Fruit fly (Drosophila melanogaster) ovary, adult (tissue): ENCODE measurements around the gene mRpL16.

Source experiments
- CG17801 ChIP-seq: fragments of 200-800 bp; optimal IDR thresholded peaks from 2 replicates; lab custom pipeline; 2019; ENCODE audit warnings: missing biosample characterization, mild to moderate bottlenecking, missing genetic modification characterization, moderate library complexity; ENCODE audit not compliant: partially characterized antibody

mRpL16 gene

DNA sequence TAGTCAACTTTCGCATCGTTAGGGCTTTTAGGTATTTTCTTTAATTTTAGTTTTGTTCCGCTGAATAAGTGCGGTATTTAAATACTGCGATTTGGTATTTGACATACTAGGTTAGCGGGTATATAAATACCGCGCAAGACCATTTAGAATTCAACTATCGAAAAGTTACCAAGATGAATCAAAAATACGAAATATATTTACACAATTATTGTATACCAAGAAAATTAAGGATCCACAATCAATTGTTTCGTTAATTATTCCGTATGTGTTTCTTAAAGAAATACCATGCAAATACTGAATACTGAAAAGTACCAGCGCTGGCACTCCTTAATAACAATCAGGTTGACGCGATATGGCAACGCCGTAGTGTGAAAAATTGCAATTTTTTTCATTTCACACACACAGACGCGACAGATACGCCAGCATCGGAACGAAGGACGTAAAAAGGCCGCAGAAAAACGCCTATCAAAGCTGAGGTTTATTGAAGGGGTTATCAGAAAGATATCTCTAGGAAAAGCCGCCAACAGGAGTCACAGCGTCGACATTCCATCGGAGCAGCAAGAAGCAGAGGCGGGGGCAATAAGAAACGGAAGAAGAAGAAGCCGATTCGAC, 16.4 kb upstream of the mRpL16 start, which contains the start of the genes Pgam5 and Vps26:
Gene Pgam5, minus strand, starts transcription at position 51 of the 612 bp plus-strand sequence.
Gene Vps26, plus strand, starts transcription at position 339 of the 612 bp plus-strand sequence.
- TF ChIP-seq CG17801 (GFP tag; lab: Kevin White, UChicago), result no peak

DNA sequence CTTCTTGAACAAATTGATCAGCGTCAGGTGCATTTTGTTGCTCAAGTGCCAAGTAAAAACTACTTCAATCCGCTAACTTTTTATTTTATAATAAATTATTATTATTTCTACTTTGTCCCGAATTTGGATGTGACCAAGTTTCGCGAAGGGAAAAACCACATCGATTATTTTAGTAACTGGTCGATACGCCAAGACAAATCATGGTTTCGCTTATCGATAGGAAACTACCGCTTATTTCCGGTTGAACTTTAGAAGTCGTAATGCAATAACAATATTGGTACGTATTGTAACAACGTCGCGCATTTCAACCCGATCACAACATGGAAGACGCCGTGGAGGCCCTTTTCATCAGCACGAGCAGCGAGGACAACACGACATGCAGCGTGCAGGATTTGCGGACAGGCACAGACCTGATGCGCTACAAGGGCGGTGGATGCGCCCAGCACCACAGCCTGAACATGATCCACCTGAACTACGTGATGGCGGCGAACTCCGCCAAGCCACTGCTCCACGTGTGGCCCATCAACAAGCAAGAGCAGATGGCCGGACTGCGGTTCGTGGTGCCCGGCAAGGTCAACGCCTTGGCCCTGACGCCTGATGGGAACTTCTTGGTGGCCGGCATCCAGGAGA, 12.8 kb upstream of the mRpL16 start, which contains the start of the genes CG14817 and CG14805:
Gene CG14817, minus strand, starts transcription at position 164 of the 630 bp plus-strand sequence.
Gene CG14805, plus strand, starts transcription at position 211 of the 630 bp plus-strand sequence.
- peak; percentile 93 for TF ChIP-seq CG17801 (GFP tag; lab: Kevin White, UChicago)

DNA sequence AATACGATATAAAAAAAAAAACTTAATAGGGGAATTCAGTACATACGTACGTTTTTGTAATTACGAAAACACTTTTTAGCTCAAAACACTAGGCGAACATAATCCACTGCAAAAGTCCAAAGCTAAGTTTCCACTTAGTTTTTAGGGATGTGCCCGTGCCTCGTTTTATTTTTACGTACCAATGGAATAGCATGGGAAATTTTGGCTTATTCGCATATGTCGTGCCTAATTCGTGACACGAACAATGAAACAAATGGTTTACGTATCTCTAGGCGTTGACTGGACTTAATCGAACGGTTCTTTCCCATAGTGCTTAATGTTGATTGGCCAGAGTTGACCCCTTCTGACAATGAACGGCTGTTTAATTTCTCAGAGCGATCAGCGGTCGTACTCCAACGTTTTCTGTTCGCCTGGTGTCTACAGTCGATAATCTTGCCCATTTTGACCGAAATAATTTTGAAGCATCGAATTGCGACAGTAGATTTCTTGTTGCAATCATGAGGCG, 10.4 kb upstream of the mRpL16 start, which contains the start of gene CG14818:
Gene CG14818, minus strand, starts transcription at position 169 of the 505 bp plus-strand sequence.
- peak; percentile 61 for TF ChIP-seq CG17801 (GFP tag; lab: Kevin White, UChicago)

DNA sequence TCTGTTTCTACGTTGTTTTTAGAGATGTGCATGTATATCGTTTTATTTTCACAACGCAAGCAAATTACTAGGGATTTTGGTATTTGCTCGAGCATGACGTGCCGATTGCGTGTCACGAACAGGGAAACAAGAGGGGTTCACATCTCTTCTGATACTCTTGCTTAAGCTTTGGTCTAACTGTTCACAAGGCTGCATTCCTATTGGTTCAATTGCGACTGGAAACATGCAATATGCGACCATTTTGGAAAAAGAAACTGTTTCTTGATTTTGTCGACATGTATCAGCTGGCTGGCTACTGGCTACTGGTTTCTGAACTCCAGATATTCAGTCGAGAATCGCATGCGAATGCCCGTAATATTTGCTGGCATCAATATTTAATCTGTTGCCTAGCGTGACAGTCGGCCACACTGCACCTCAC, 9.9 kb upstream of the mRpL16 start, which contains the start of gene Coa8:
Gene Coa8, plus strand, starts transcription at position 144 of the 418 bp plus-strand sequence.
- TF ChIP-seq CG17801 (GFP tag; lab: Kevin White, UChicago), result peak; percentile 57

DNA sequence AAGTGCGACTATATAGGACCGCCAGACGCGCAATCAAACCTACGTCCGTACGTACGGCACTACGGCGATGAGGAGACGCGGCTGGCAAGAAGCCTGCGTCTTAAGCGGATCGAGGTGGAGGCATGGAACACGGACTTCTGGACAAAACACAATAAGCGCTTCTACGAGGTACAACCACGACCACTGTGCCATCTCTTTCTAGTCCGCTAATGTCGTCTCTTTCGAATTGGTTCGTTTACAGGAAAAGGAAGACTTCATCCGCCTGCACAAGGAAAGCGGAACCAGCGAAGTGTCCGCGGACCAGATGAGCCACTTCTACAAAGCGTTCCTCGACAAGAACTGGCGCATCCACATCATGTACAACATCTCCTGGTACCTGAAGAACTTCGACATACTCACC, 9.3 kb upstream of the mRpL16 start:
- no peak for TF ChIP-seq CG17801 (GFP tag; lab: Kevin White, UChicago)

DNA sequence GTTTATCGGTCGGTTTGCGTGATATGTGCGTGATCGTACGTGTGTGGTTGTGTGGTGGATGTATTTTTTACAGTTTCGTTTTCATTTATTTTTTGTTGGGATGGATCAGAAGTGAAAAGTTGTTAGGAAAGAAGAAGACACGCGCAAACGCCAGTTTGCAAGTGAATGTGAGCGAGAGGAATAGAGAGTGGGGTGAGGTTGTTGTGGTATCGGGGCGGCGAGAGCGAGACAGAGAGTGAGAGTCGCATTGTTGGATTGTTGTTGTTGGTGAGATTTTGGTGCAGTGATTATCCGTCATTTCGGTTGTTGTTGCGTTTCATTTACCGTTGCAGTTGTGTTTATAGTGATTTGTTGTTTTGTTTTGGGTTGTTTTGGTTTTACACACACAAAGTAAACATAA, 3.5 kb downstream of the mRpL16 start:
- no peak for TF ChIP-seq CG17801 (GFP tag; lab: Kevin White, UChicago)

DNA sequence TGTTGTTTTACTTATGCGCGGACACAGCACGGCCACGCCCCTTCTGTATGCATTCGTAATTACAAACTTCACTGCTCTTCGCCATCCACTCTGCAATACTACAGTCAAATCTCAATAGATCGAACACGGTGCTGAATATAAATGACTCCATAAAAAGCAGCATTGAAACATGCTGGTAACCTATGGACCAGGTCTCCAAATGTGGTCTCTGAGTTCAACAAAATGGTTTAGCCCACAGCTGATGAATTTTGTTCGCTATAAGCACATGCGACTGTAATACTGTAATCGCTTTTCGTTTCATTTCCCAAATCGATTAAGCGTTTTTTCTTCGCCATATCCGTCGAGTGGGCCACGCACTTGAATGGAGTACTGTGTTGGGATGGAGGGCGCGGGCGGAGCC, 7.3 kb downstream of the mRpL16 start:
- no peak for TF ChIP-seq CG17801 (GFP tag; lab: Kevin White, UChicago)

DNA sequence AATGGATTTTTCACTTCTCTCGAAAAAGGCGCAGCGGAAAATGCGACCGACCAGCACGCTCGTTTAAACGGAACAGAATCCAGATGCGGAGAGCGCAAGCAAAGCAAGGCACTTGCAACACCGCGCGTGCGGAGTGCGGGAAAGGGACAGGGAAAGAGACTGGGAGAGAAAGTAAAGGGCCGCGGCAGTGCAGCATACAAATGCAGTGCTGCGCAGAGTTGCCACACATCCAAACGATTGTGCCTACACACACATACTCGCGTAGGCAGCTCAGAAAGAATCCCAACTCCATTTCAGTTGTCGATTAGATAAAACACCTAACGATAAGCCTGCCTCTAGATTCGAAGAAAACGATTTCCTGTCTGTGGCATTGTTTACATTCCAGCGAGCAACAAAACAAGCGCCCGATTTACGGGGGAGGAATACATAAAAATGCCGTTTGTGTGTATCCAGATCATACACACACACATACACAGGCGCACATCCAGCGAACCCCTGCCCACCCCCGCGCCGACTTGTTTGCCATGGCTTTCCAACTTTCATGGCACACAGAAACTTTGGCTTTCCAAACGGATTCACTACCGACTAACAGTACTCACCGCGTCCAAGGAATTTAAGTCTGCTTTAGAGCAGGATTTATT, 9.5 kb downstream of the mRpL16 start:
- TF ChIP-seq CG17801 (GFP tag; lab: Kevin White, UChicago), result no peak

DNA sequence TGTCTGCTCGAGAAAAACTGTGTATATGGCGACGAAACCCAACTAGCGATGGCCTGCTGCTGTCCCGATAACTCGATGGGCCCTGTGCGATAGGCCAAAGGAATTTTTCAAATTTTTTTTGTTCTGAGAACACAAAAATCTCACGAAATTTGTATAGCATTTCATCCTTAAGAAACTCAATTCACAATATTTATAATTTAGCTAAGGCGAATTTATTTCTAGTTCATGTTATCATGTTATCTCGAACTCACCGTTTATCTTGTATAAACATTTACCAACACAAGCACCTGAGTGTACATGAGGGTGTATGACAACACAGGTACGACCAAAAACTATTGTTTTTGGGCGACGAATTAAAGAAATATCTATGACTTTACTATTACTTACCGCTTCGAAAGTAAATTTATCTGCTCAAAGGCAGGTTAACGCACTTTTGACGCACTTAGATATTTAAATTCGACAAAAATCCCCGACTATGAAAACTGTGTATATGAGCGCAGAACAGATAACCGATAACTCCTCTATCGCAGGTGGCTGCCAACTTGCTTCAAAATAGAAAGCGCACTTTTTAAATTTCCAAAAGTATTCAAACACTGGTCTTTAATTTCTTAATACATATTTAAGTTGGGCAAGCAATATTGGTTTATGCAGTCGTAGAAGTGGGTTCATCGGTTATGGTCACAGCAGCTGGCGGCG, 10.2 kb downstream of the mRpL16 start, which contains the start of gene arm:
Gene arm, minus strand, starts transcription at position 524 of the 696 bp plus-strand sequence.
- TF ChIP-seq CG17801 (GFP tag; lab: Kevin White, UChicago), result no peak

DNA sequence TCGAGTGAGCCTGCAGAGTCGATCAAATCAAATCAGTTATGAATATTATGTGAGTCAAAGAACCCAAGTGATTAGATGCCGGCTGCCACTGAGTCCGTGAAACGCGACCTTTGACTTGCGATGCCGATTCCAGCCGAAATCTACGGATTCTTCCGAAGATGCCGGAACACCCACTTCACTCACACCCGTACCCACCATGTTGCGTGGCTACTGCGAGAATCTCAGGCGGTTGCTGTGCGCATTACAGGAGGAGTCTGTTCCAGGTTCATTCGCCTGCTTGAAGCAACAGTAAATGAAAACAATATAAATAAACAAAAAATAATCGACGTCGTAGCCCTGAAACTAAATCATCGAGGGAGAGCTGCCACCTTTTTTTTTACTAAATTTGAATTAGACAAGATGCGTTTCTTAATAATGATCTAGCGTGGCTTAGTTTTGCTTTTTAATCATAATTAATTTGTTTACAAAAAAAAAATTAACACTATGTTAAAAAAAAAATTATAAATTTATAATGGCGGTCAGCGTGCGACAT, 11.6 kb downstream of the mRpL16 start, which contains the start of gene Ldaf1:
Gene Ldaf1, minus strand, starts transcription at position 307 of the 532 bp plus-strand sequence.
- TF ChIP-seq CG17801 (GFP tag; lab: Kevin White, UChicago), result no peak

DNA sequence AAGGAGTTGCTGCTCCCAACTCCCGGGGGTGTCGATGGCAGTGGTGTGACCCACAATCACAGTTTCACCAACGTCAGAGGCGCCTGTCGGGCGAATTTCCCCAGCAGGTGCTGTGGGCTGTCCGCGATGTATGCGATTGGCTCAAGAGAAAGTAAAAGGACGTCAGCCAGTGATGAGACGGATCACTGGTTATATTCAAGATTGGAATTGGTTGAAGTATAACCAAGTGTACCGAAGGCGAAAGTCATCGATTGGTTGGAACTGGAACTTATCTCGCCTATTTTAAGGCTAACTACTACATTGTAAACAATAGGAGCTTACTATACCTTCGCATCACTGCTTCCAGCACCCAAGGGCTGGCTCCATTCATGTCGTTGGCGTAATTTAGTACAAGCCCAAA, 13.0 kb downstream of the mRpL16 start, which contains the start of gene CG32801:
Gene CG32801, minus strand, starts transcription at position 101 of the 400 bp plus-strand sequence.
- no peak for TF ChIP-seq CG17801 (GFP tag; lab: Kevin White, UChicago)

DNA sequence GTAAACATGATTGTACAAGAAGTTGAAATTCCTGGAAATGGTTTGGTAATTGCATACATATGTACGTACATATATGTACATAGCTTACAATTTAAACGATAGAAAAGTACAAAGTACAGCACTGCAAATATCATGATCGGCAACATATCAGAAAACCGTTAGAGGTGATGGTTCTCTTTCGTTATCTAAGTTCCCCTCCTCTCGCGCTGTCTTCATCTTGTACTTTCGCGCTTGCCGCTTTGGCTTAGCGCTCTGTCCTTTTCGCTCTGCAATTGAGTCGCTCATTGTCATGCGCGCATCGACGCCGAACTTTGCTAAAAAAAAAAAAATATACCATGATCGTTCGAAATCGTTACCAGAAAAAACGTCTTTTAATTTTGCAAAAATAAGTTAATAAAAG, 13.9 kb downstream of the mRpL16 start:
- TF ChIP-seq CG17801 (GFP tag; lab: Kevin White, UChicago), result no peak

DNA sequence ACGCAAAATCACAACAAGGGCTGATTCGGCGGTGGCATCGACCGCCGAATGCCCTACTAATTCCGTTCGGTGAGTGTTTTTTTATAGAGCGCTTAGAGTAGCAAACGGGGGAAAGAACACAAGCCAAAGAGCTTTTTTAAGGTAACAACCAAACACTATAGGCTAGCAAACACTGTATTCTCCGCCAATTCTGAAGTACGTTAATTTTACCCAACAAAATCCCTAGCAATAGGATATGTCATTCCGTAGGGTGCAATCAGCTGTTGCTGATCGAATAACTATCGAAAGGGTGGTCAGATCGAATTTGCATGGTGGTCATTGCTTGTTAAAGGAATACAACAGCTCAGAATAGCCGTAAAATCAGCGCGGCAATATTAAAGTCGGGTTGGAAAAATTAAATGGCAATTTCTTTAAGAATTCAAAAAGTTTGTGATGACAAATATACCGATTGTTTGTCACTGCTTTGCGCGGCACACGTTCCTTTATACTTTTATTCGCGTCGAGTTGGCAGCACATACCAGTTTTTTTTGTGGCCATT, 17.7 kb downstream of the mRpL16 start, which contains the start of gene mip130:
Gene mip130, plus strand, starts transcription at position 513 of the 538 bp plus-strand sequence.
- peak; percentile 39 for TF ChIP-seq CG17801 (GFP tag; lab: Kevin White, UChicago)

DNA sequence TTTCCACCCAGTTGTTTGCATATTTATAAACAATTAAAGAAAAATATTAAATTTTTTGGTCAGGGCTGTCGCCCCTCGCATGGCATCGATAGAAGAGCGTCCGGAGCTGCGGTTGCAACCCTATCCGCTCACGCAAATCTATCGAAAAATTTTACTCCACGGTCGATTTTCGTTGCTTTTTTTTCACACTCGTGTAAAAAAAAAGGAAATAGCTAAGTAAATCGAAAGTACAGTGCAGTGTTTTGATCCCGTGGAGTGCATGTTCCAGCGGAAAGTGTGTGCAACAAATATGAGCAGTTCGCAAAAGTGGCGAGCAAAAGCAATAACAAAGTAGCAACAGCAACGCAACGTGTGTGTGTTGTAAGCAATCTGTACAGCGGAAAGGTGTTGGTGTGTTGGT, 18.7 kb downstream of the mRpL16 start, which contains the start of the genes Edem1 and Rbcn-3B:
Gene Edem1, minus strand, starts transcription at position 71 of the 400 bp plus-strand sequence.
Gene Rbcn-3B, plus strand, starts transcription at position 164 of the 400 bp plus-strand sequence.
- TF ChIP-seq CG17801 (GFP tag; lab: Kevin White, UChicago), result peak; percentile 63
